Fruit fly (Drosophila melanogaster) Kc167 (cell line): ENCODE measurements around the gene TfIIFbeta.

Experiments
- Sin3A ChIP-seq: fragments of >200 bp; optimal IDR thresholded peaks from 2 replicates; lab custom pipeline; 2018; ENCODE audit warnings: missing external identifiers
- insv ChIP-seq: fragments of >200 bp; optimal IDR thresholded peaks from 3 replicates; lab custom pipeline; 2018; ENCODE audit warnings: missing external identifiers

- TF ChIP-seq Sin3A (lab: Kevin White, UChicago) = no peak
- TF ChIP-seq insv (lab: Kevin White, UChicago) = no peak
Measured at dm6 chr3R:10815032-10815431, 47.4 kb upstream of the TfIIFbeta start, which contains the start of the genes CG14693 and TTLL15.
